Worm (Caenorhabditis elegans): Measurements from ENCODE around the gene C16C4.18.

DNA sequence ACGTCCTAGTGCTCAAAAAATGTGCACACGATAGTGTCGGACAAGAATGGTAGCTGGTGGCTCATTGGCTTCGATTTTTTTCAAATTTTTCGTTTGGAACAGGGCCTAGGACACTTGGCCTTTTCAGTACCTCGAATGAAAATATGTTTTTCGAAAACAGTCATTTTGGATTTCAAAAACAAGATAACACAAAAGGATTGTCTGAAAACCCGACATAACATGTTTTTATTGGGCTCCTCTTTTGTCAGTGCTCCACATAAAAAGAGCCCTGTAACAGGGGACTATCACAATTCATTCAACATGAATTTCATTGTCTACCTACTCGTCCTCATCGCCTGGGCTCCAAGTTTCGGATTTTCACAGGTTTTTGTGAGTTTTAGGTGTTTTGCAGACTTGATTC lies 3.1 kb upstream of the C16C4.18 start, which contains the start of gene C16C4.17:
- TF ChIP-seq nhr-77 (tag; optimal IDR thresholded peaks at IDR 0.05) (no peak), zag-1 (tag; optimal IDR thresholded peaks at IDR 0.05) (no peak), nhr-11 (tag; optimal IDR thresholded peaks at IDR 0.05) (no peak), ztf-11 (tag; optimal IDR thresholded peaks at IDR 0.05) (no peak), aha-1 (tag; optimal IDR thresholded peaks at IDR 0.05) (no peak)
